Fruit fly (Drosophila melanogaster): ENCODE results near the gene Cpr72Ea.
A peak's percentile ranks its signal among the peaks of the same experiment; 100 is the strongest.

The Cpr72Ea gene

DNA sequence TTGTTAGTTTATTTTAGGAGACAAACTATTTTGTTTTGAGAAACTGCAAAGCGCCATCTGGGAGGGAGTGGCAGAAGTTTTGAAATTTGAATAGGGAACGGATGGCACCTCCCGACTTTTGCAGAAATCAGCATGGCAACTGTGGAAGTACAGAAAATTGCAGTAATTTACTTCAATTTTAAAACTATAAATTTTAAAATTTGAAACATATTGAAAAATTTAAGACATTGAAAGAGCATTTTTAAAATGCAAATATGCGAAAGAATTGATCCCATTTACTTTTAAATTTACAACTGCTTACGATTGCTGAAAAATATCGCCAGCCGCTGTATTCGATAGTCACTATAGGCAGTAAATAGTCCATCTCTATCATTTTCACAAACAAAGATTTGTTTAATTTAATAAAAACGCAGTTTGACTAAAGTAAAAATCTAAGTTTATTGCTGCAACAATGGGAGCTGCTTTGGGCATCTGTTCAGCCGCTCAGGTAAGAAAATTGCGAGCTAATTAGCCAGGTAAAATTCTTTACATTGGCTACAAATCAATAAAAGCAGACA is 50.1 kb downstream of the Cpr72Ea start, which contains the start of gene Serinc (continued):
- TF ChIP-seq CG10979 (tag; optimal IDR thresholded peaks at IDR 0.05) (peak; percentile 57), tx (GFP tag; optimal IDR thresholded peaks at IDR 0.05) (peak; percentile 37), CG2678 (tag; optimal IDR thresholded peaks at IDR 0.05) (no peak), CG5180 (GFP tag; optimal IDR thresholded peaks at IDR 0.05) (no peak), her (GFP tag; optimal IDR thresholded peaks at IDR 0.05) (no peak), CG10147 (GFP tag; optimal IDR thresholded peaks at IDR 0.05) (peak; percentile 57), Blimp-1 (GFP tag; optimal IDR thresholded peaks at IDR 0.05) (no peak), CG2712 (tag; optimal IDR thresholded peaks at IDR 0.05) (peak; percentile 64), CG11247 (GFP tag; IDR thresholded peaks at IDR 0.05) (0 out of 2 replicates have a peak, but pooled peaks have one; percentile 5), lilli (GFP tag; optimal IDR thresholded peaks at IDR 0.05) (peak; percentile 78), Atf-2 (GFP tag; optimal IDR thresholded peaks at IDR 0.05) (peak; percentile 53), maf-S (GFP tag; optimal IDR thresholded peaks at IDR 0.05) (peak; percentile 50), aop (GFP tag; IDR thresholded peaks at IDR 0.05) (no peak), Chrac-16 (GFP tag; optimal IDR thresholded peaks at IDR 0.05) (peak; percentile 51), gsb-n (tag; optimal IDR thresholded peaks at IDR 0.05) (no peak), sug (tag; optimal IDR thresholded peaks at IDR 0.05) (peak; percentile 66), CG13287 (GFP tag; IDR thresholded peaks at IDR 0.05; ENCODE audit: partially characterized antibody) (peak; percentile 98), GATAe (GFP tag; conservative IDR thresholded peaks at IDR 0.05) (no peak), Fer2 (tag; optimal IDR thresholded peaks at IDR 0.05) (peak; percentile 16), CG5953 (GFP tag; IDR thresholded peaks at IDR 0.05) (no peak), pita (GFP tag; optimal IDR thresholded peaks at IDR 0.05) (peak; percentile 49), tgo (GFP tag; IDR thresholded peaks at IDR 0.05) (no peak), rib (GFP tag; IDR thresholded peaks at IDR 0.05) (no peak), BtbVII (GFP tag; optimal IDR thresholded peaks at IDR 0.05) (peak; percentile 17), CG1603 (tag; optimal IDR thresholded peaks at IDR 0.05) (peak; percentile 44), CG11723 (GFP tag; optimal IDR thresholded peaks at IDR 0.05) (no peak), vfl (GFP tag; optimal IDR thresholded peaks at IDR 0.05) (peak; percentile 59), Dfd (GFP tag; optimal IDR thresholded peaks at IDR 0.05) (no peak), CG2120 (GFP tag; optimal IDR thresholded peaks at IDR 0.05) (peak; percentile 66), jumu (GFP tag; optimal IDR thresholded peaks at IDR 0.05) (peak; percentile 51), shn (GFP tag; optimal IDR thresholded peaks at IDR 0.05) (peak; percentile 46), CG17612 (GFP tag; IDR thresholded peaks at IDR 0.05) (no peak), Dek (tag; optimal IDR thresholded peaks at IDR 0.05) (peak; percentile 25), CG2199 (GFP tag; IDR thresholded peaks at IDR 0.05) (no peak), CG6791 (GFP tag; IDR thresholded peaks at IDR 0.05; ENCODE audit: partially characterized antibody) (peak; percentile 96), danr (GFP tag; IDR thresholded peaks at IDR 0.05) (no peak), Ets97D (GFP tag; optimal IDR thresholded peaks at IDR 0.05) (peak; percentile 75), CG8388 (GFP tag; optimal IDR thresholded peaks at IDR 0.05) (peak; percentile 26), NC2β (GFP tag; optimal IDR thresholded peaks at IDR 0.05) (peak; percentile 13), slou (GFP tag; optimal IDR thresholded peaks at IDR 0.05) (peak; percentile 0), CG4730 (GFP tag; IDR thresholded peaks at IDR 0.05) (no peak), Sry-δ (GFP tag; optimal IDR thresholded peaks at IDR 0.05) (peak; percentile 97), CG11085 (GFP tag; IDR thresholded peaks at IDR 0.05) (peak; percentile 33; the same call in 1 of the 2 replicates), CG16863 (GFP tag; optimal IDR thresholded peaks at IDR 0.05) (peak; percentile 55), sob (GFP tag; IDR thresholded peaks at IDR 0.05) (peak; percentile 72), CG6689 (GFP tag; IDR thresholded peaks at IDR 0.05) (no peak), Mrtf (GFP tag; IDR thresholded peaks at IDR 0.05) (no peak), CG16779 (GFP tag; IDR thresholded peaks at IDR 0.05) (no peak), CG30403 (GFP tag; optimal IDR thresholded peaks at IDR 0.05) (peak; percentile 70), esg (GFP tag; conservative IDR thresholded peaks at IDR 0.05) (no peak; the same call in 1 of the 2 replicates), Hr39 (optimal IDR thresholded peaks at IDR 0.05) (no peak), Aef1 (GFP tag; IDR thresholded peaks at IDR 0.05) (peak; percentile 34; the same call in 2 of the 3 replicates)
